Fruit fly (Drosophila melanogaster) whole organism, prepupa: ENCODE results near the gene CG33322.

Source experiments
- CG10631 ChIP-seq: fragments of 200-800 bp; sonication (Bioruptor generic); optimal IDR thresholded peaks from 2 replicates; lab custom pipeline; 2016; ENCODE audit warnings: missing biosample characterization, missing genetic modification characterization
- CG11294 ChIP-seq: fragments of 200-800 bp; sonication (Bioruptor generic); IDR thresholded peaks from 2 replicates; pipeline ENCODE4 v1.3.6; 2022; ENCODE audit warnings: missing biosample characterization, missing genetic modification characterization
- CG15336 ChIP-seq: fragments of 200-800 bp; sonication (Bioruptor generic); IDR thresholded peaks from 2 replicates; pipeline ENCODE4 v1.3.6; 2022; ENCODE audit warnings: missing biosample characterization, missing genetic modification characterization
- CG1621 ChIP-seq: fragments of 200-800 bp; sonication (Bioruptor generic); optimal IDR thresholded peaks from 3 replicates; lab custom pipeline; 2018; ENCODE audit warnings: missing biosample characterization, mild to moderate bottlenecking, missing genetic modification characterization
- CG34406 ChIP-seq: fragments of 200-800 bp; sonication (Bioruptor generic); optimal IDR thresholded peaks from 3 replicates; lab custom pipeline; 2016; ENCODE audit warnings: missing biosample characterization, missing genetic modification characterization
- CG6163 ChIP-seq: fragments of 200-800 bp; sonication (Bioruptor generic); IDR thresholded peaks from 3 replicates; pipeline ENCODE4 v1.3.6; 2022; ENCODE audit warnings: missing biosample characterization, missing genetic modification characterization
- CG6276 ChIP-seq: fragments of 200-800 bp; sonication (Bioruptor generic); optimal IDR thresholded peaks from 2 replicates; lab custom pipeline; 2017; ENCODE audit warnings: missing biosample characterization, mild to moderate bottlenecking, missing genetic modification characterization
- CG8119 ChIP-seq: fragments of 200-800 bp; sonication (Bioruptor generic); IDR thresholded peaks from 3 replicates; pipeline ENCODE4 v1.3.6; 2022; ENCODE audit warnings: missing biosample characterization, missing genetic modification characterization
- CG8319 ChIP-seq: fragments of 200-800 bp; sonication (Bioruptor generic); optimal IDR thresholded peaks from 3 replicates; lab custom pipeline; 2016; ENCODE audit warnings: missing biosample characterization, missing genetic modification characterization
- CG9139 ChIP-seq: fragments of 200-800 bp; sonication (Bioruptor generic); optimal IDR thresholded peaks from 3 replicates; lab custom pipeline; 2017; ENCODE audit warnings: missing biosample characterization, mild to moderate bottlenecking, missing genetic modification characterization
- Eip75B ChIP-seq: fragments of 200-800 bp; sonication (Bioruptor generic); optimal IDR thresholded peaks from 3 replicates; lab custom pipeline; 2016; ENCODE audit warnings: missing biosample characterization, missing genetic modification characterization
- Eip93F ChIP-seq: fragments of 200-800 bp; sonication (Bioruptor generic); optimal IDR thresholded peaks from 2 replicates; lab custom pipeline; 2016; ENCODE audit warnings: missing biosample characterization, mild to moderate bottlenecking, missing genetic modification characterization
- OdsH ChIP-seq: fragments of 200-800 bp; sonication (Bioruptor generic); optimal IDR thresholded peaks from 3 replicates; lab custom pipeline; 2016; ENCODE audit warnings: missing biosample characterization, missing genetic modification characterization
- Sox102F ChIP-seq: fragments of 200-800 bp; sonication (Bioruptor generic); optimal IDR thresholded peaks from 2 replicates; lab custom pipeline; 2016; ENCODE audit warnings: missing biosample characterization, mild to moderate bottlenecking, missing genetic modification characterization
- acj6 ChIP-seq: fragments of 200-800 bp; sonication (Bioruptor generic); optimal IDR thresholded peaks from 3 replicates; lab custom pipeline; 2016; ENCODE audit warnings: missing biosample characterization, missing genetic modification characterization
- fd59A ChIP-seq: fragments of 200-800 bp; sonication (Bioruptor generic); optimal IDR thresholded peaks from 2 replicates; lab custom pipeline; 2017; ENCODE audit warnings: missing biosample characterization, mild to moderate bottlenecking, missing genetic modification characterization, missing genetic modification reagents
- topi ChIP-seq: fragments of 200-800 bp; sonication (Bioruptor generic); optimal IDR thresholded peaks from 3 replicates; lab custom pipeline; 2016; ENCODE audit warnings: missing biosample characterization, missing genetic modification characterization
- vri ChIP-seq: fragments of 200-800 bp; sonication (Bioruptor generic); optimal IDR thresholded peaks from 3 replicates; lab custom pipeline; 2016; ENCODE audit warnings: missing biosample characterization, mild to moderate bottlenecking, missing genetic modification characterization

The CG33322 gene

dm6 chr2L:20764663-20765062, 51.4 kb downstream of the CG33322 start:
- TF ChIP-seq CG8319 (no peak), CG34406 (GFP tag; lab: Kevin White, UChicago) (no peak), CG10631 (no peak), acj6 (GFP tag; lab: Kevin White, UChicago) (no peak), topi (GFP tag; lab: Kevin White, UChicago) (no peak), CG6276 (GFP tag; lab: Kevin White, UChicago) (no peak), Sox102F (GFP tag; lab: Kevin White, UChicago) (no peak), Eip75B (GFP tag; lab: Kevin White, UChicago) (no peak), CG9139 (GFP tag; lab: Kevin White, UChicago) (no peak), Eip93F (GFP tag; lab: Kevin White, UChicago) (no peak), CG1621 (no peak), CG11294 (no peak), CG15336 (no peak), vri (no peak), CG6163 (GFP tag; lab: Robert Waterston, UW) (no peak), fd59A (GFP tag; lab: Kevin White, UChicago) (no peak), OdsH (GFP tag; lab: Kevin White, UChicago) (no peak), CG8119 (GFP tag; lab: Robert Waterston, UW) (no peak)
